Worm (Caenorhabditis elegans) whole organism, young adult: ENCODE measurements around the gene lex-1.

Experiments
- C06A6.2 ChIP-seq: fragments of 200-800 bp; sonication (Bioruptor generic); conservative IDR thresholded peaks from 2 replicates; pipeline ENCODE4 v1.3.6; 2022; ENCODE audit warnings: missing genetic modification characterization, missing compliant biosample characterization
- F37B4.10 ChIP-seq: fragments of 200-800 bp; sonication (Bioruptor generic); IDR thresholded peaks from 2 replicates; pipeline ENCODE4 v1.3.6; 2022; ENCODE audit warnings: missing genetic modification characterization, missing compliant biosample characterization
- F39B2.1 ChIP-seq: fragments of 200-800 bp; sonication (Bioruptor generic); IDR thresholded peaks from 2 replicates; pipeline ENCODE4 v1.3.6; 2022; ENCODE audit warnings: missing genetic modification reagents, missing genetic modification characterization, missing compliant biosample characterization
- F55B11.4 ChIP-seq: sonication (generic microtip); optimal IDR thresholded peaks from 2 replicates; lab custom pipeline; 2016; ENCODE audit warnings: missing compliant biosample characterization, missing genetic modification characterization, borderline replicate concordance; ENCODE audit not compliant: insufficient read depth
- K11D2.4 ChIP-seq: fragments of 200-800 bp; sonication (Bioruptor generic); IDR thresholded peaks from 2 replicates; pipeline ENCODE4 v1.3.6; 2022; ENCODE audit warnings: missing genetic modification reagents, missing genetic modification characterization, missing compliant biosample characterization
- T26A5.8 ChIP-seq: sonication (generic microtip); optimal IDR thresholded peaks from 2 replicates; lab custom pipeline; 2016; ENCODE audit warnings: missing genetic modification characterization, missing compliant biosample characterization
- ZK185.1 ChIP-seq: sonication (generic microtip); optimal IDR thresholded peaks from 2 replicates; lab custom pipeline; 2016; ENCODE audit warnings: mild to moderate bottlenecking, missing genetic modification characterization, missing compliant biosample characterization; ENCODE audit not compliant: poor library complexity, severe bottlenecking
- ama-1 ChIP-seq, 3 experiments: fragments of 150-350 bp in 1 of 3; sonication (generic microtip) in 2 of 3; optimal IDR thresholded peaks; 2 replicates each; lab custom pipeline; 2014 to 2018; ENCODE audit warnings: missing biosample characterization in 2 of 3, missing genetic modification characterization in 2 of 3, missing genetic modification reagents in 2 of 3
- atf-7 ChIP-seq: sonication (generic microtip); optimal IDR thresholded peaks from 2 replicates; lab custom pipeline; 2017; ENCODE audit warnings: mild to moderate bottlenecking, missing genetic modification characterization, missing compliant biosample characterization
- bed-1 ChIP-seq: fragments of 200-800 bp; sonication (Bioruptor generic); IDR thresholded peaks from 2 replicates; pipeline ENCODE4 v1.3.6; 2022; ENCODE audit warnings: missing genetic modification reagents, missing genetic modification characterization, missing compliant biosample characterization
- cebp-2 ChIP-seq: fragments of 200-800 bp; sonication (Bioruptor generic); IDR thresholded peaks from 2 replicates; pipeline ENCODE4 v1.3.6; 2022; ENCODE audit warnings: missing genetic modification characterization, missing compliant biosample characterization
- ceh-100 ChIP-seq: fragments of 200-800 bp; sonication (Bioruptor generic); IDR thresholded peaks from 2 replicates; pipeline ENCODE4 v1.3.6; 2022; ENCODE audit warnings: missing genetic modification reagents, missing genetic modification characterization, missing compliant biosample characterization
- ceh-58 ChIP-seq: fragments of 200-800 bp; sonication (Bioruptor generic); IDR thresholded peaks from 2 replicates; pipeline ENCODE4 v1.3.6; 2022; ENCODE audit warnings: missing genetic modification characterization, missing compliant biosample characterization
- die-1 ChIP-seq: sonication (generic microtip); optimal IDR thresholded peaks from 2 replicates; lab custom pipeline; 2016; ENCODE audit warnings: missing genotype, mild to moderate bottlenecking, missing genetic modification characterization, missing compliant biosample characterization
- dpff-1 ChIP-seq: sonication (generic microtip); optimal IDR thresholded peaks from 2 replicates; lab custom pipeline; 2017; ENCODE audit warnings: mild to moderate bottlenecking, missing genetic modification characterization, missing compliant biosample characterization
- dpl-1 ChIP-seq: fragments of 150-350 bp; optimal IDR thresholded peaks from 2 replicates; lab custom pipeline; 2014; ENCODE audit warnings: missing biosample characterization, missing genetic modification reagents, missing genetic modification characterization
- efl-1 ChIP-seq: fragments of 150-350 bp; optimal IDR thresholded peaks from 2 replicates; lab custom pipeline; 2014; ENCODE audit warnings: missing biosample characterization, missing genetic modification reagents, missing genetic modification characterization
- ekl-4 ChIP-seq: fragments of 200-800 bp; sonication (Bioruptor generic); IDR thresholded peaks from 2 replicates; pipeline ENCODE4 v1.3.6; 2022; ENCODE audit warnings: missing genetic modification reagents, missing genetic modification characterization, missing compliant biosample characterization
- fkh-3 ChIP-seq: sonication (generic microtip); optimal IDR thresholded peaks from 2 replicates; lab custom pipeline; 2016; ENCODE audit warnings: mild to moderate bottlenecking, missing genetic modification characterization, missing compliant biosample characterization
- gei-17 ChIP-seq: fragments of 200-800 bp; sonication (Bioruptor generic); optimal IDR thresholded peaks from 2 replicates; lab custom pipeline; 2018; ENCODE audit warnings: mild to moderate bottlenecking, missing genetic modification characterization, missing compliant biosample characterization
- him-1 ChIP-seq: sonication (generic microtip); optimal IDR thresholded peaks from 2 replicates; lab custom pipeline; 2016; ENCODE audit warnings: missing genotype, missing genetic modification reagents, missing genetic modification characterization, missing compliant biosample characterization
- hmg-1.2 ChIP-seq: fragments of 200-800 bp; sonication (Bioruptor generic); IDR thresholded peaks from 2 replicates; pipeline ENCODE4 v1.3.6; 2022; ENCODE audit warnings: missing genetic modification reagents, missing genetic modification characterization, missing compliant biosample characterization
- hsf-1 ChIP-seq: fragments of 200-800 bp; sonication (Bioruptor generic); IDR thresholded peaks from 2 replicates; pipeline ENCODE4 v1.3.6; 2022; ENCODE audit warnings: missing genetic modification reagents, missing genetic modification characterization, missing compliant biosample characterization
- lin-54 ChIP-seq: fragments of 200-800 bp; sonication (Bioruptor generic); optimal IDR thresholded peaks from 2 replicates; lab custom pipeline; 2018; ENCODE audit warnings: mild to moderate bottlenecking, missing genetic modification characterization, missing compliant biosample characterization
- lsl-1 ChIP-seq: fragments of 200-800 bp; sonication (Bioruptor generic); optimal IDR thresholded peaks from 2 replicates; lab custom pipeline; 2018; ENCODE audit warnings: mild to moderate bottlenecking, missing genetic modification characterization, moderate library complexity, missing compliant biosample characterization
- lsy-27 ChIP-seq: sonication (generic microtip); optimal IDR thresholded peaks from 2 replicates; lab custom pipeline; 2017; ENCODE audit warnings: missing genetic modification characterization, mild to moderate bottlenecking, missing compliant biosample characterization, antibody characterized with exemption, missing genotype, borderline replicate concordance; ENCODE audit not compliant: insufficient read depth
- madf-3 ChIP-seq: fragments of 200-800 bp; sonication (Bioruptor generic); IDR thresholded peaks from 2 replicates; pipeline ENCODE4 v1.3.6; 2022; ENCODE audit warnings: missing genetic modification reagents, missing genetic modification characterization, missing compliant biosample characterization
- mcd-1 ChIP-seq: fragments of 200-800 bp; sonication (Bioruptor generic); IDR thresholded peaks from 2 replicates; pipeline ENCODE4 v1.3.6; 2022; ENCODE audit warnings: missing genetic modification reagents, missing genetic modification characterization, missing compliant biosample characterization
- mxl-1 ChIP-seq: sonication (generic microtip); optimal IDR thresholded peaks from 2 replicates; lab custom pipeline; 2016; ENCODE audit warnings: missing genetic modification characterization, missing compliant biosample characterization
- rpc-1 ChIP-seq, 2 experiments: fragments of 150-350 bp in 1 of 2; sonication (generic microtip) in 1 of 2; optimal IDR thresholded peaks; 2 replicates each; lab custom pipeline; 2014 to 2018; ENCODE audit warnings: missing biosample characterization in 1 of 2, missing genetic modification characterization in 1 of 2, missing genetic modification reagents in 1 of 2, missing genotype in 1 of 2
- sdz-38 ChIP-seq: sonication (generic microtip); optimal IDR thresholded peaks from 2 replicates; lab custom pipeline; 2016; ENCODE audit warnings: missing genotype, missing genetic modification characterization, missing compliant biosample characterization
- snpc-1.1 ChIP-seq: sonication (generic microtip); optimal IDR thresholded peaks from 2 replicates; lab custom pipeline; 2017; ENCODE audit warnings: missing genetic modification characterization, mild to moderate bottlenecking, missing compliant biosample characterization, antibody characterized with exemption, moderate library complexity, missing genotype, missing genetic modification reagents; ENCODE audit not compliant: insufficient read depth
- snpc-4 ChIP-seq, 5 experiments: fragments of 150-350 bp in 1 of 5; sonication (generic microtip) in 4 of 5; optimal IDR thresholded peaks; 2 replicates each; lab custom pipeline; 2014 to 2018; ENCODE audit warnings: missing genetic modification characterization in 5 of 5, missing biosample characterization in 3 of 5, antibody characterized with exemption in 2 of 5, mild to moderate bottlenecking in 2 of 5, missing compliant biosample characterization in 2 of 5, missing genotype in 2 of 5, moderate library complexity in 2 of 5, missing genetic modification reagents in 1 of 5
- tbp1 ChIP-seq: fragments of 200-800 bp; sonication (Bioruptor generic); optimal IDR thresholded peaks from 2 replicates; lab custom pipeline; 2018; ENCODE audit warnings: mild to moderate bottlenecking, missing genetic modification characterization, missing compliant biosample characterization
- tbx-9 ChIP-seq: sonication (generic microtip); optimal IDR thresholded peaks from 2 replicates; lab custom pipeline; 2016; ENCODE audit warnings: borderline replicate concordance, missing genetic modification characterization, inconsistent platforms, missing compliant biosample characterization
- unc-130 ChIP-seq: sonication (generic microtip); optimal IDR thresholded peaks from 2 replicates; lab custom pipeline; 2016; ENCODE audit warnings: missing genetic modification reagents, missing genetic modification characterization, missing compliant biosample characterization
- zfh-2 ChIP-seq: fragments of 200-800 bp; sonication (Bioruptor generic); conservative IDR thresholded peaks from 2 replicates; pipeline ENCODE4 v1.3.6; 2022; ENCODE audit warnings: missing genetic modification reagents, missing genetic modification characterization, missing compliant biosample characterization
- ztf-26 ChIP-seq: sonication (generic microtip); optimal IDR thresholded peaks from 2 replicates; lab custom pipeline; 2017; ENCODE audit warnings: missing genetic modification characterization, missing compliant biosample characterization
- ztf-3 ChIP-seq: fragments of 200-800 bp; sonication (Bioruptor generic); optimal IDR thresholded peaks from 2 replicates; lab custom pipeline; 2018; ENCODE audit warnings: mild to moderate bottlenecking, missing genetic modification characterization, missing compliant biosample characterization
- ztf-6 ChIP-seq: fragments of 200-800 bp; sonication (Bioruptor generic); IDR thresholded peaks from 2 replicates; pipeline ENCODE4 v1.3.6; 2022; ENCODE audit warnings: missing genetic modification reagents, missing genetic modification characterization, missing compliant biosample characterization

Gene lex-1

DNA sequence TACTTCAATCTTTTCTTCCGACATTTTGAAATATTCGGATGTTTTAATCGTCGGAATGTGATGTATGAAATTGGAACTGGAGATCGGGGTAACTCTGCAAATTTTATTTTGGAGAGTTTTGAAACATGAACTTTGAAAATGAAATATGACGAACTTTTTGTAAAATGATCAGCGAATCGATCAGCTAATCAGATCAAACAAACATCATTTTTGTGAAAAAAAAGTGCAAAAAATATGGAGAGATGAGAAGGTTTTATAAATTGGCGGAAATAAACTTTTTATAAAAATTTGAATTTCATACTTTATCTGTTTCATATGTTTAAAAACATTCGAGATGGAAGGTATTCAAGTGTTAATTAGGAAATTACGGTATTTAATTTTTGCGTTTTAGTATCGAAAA, 32.2 kb downstream of the lex-1 start, which contains the start of gene dlc-2:
Gene dlc-2, minus strand, starts transcription at position 101 of the 400 bp plus-strand sequence.
- TF ChIP-seq T26A5.8, result no peak
- no peak for TF ChIP-seq F55B11.4 (tag; lab: Kevin White, UChicago)
- no peak for TF ChIP-seq cebp-2 (GFP tag; lab: Robert Waterston, UW)
- TF ChIP-seq ama-1 (optimal IDR thresholded peaks at IDR 0.05; lab: Kevin White, UChicago), result no peak
- no peak for TF ChIP-seq ama-1 (GFP tag; optimal IDR thresholded peaks at IDR 0.05; lab: Kevin White, UChicago)
- no peak for TF ChIP-seq tbx-9
- TF ChIP-seq F37B4.10 (GFP tag; lab: Robert Waterston, UW), result no peak
- no peak for TF ChIP-seq lin-54 (GFP tag; lab: Kevin White, UChicago)
- no peak for TF ChIP-seq zfh-2 (GFP tag; lab: Robert Waterston, UW)
- TF ChIP-seq ztf-6 (GFP tag; lab: Robert Waterston, UW), result no peak
- TF ChIP-seq mxl-1 (tag; lab: Kevin White, UChicago), result no peak
- TF ChIP-seq him-1 (tag; lab: Kevin White, UChicago), result no peak
- no peak for TF ChIP-seq rpc-1 (optimal IDR thresholded peaks at IDR 0.05; lab: Kevin White, UChicago)
- no peak for TF ChIP-seq rpc-1 (tag; optimal IDR thresholded peaks at IDR 0.05; lab: Kevin White, UChicago)
- TF ChIP-seq ceh-100 (GFP tag; lab: Robert Waterston, UW), result no peak
- no peak for TF ChIP-seq die-1 (tag; lab: Kevin White, UChicago)
- TF ChIP-seq unc-130 (GFP tag; lab: Kevin White, UChicago), result no peak
- no peak for TF ChIP-seq dpl-1
- no peak for TF ChIP-seq ekl-4

- no peak for TF ChIP-seq fkh-3
- TF ChIP-seq K11D2.4 (GFP tag; lab: Robert Waterston, UW), result no peak
- TF ChIP-seq ceh-58, result no peak
- no peak for TF ChIP-seq dpff-1 (tag; lab: Kevin White, UChicago)
- no peak for TF ChIP-seq sdz-38 (tag; lab: Kevin White, UChicago)
- no peak for TF ChIP-seq F37B4.10 (GFP tag; lab: Robert Waterston, UW)
- no peak for TF ChIP-seq mcd-1 (GFP tag; lab: Robert Waterston, UW)
Measured at ce11 chrIV:12113056-12113455, 33.8 kb downstream of the lex-1 start.

- TF ChIP-seq madf-3 (GFP tag; lab: Robert Waterston, UW), result no peak
- TF ChIP-seq cebp-2 (GFP tag; lab: Robert Waterston, UW), result 0 out of 2 replicates have a peak, but pooled peaks have one; percentile 23
- TF ChIP-seq hmg-1.2 (GFP tag; lab: Robert Waterston, UW), result peak; percentile 66
Measured at ce11 chrIV:12114498-12114897, 35.2 kb downstream of the lex-1 start.

DNA sequence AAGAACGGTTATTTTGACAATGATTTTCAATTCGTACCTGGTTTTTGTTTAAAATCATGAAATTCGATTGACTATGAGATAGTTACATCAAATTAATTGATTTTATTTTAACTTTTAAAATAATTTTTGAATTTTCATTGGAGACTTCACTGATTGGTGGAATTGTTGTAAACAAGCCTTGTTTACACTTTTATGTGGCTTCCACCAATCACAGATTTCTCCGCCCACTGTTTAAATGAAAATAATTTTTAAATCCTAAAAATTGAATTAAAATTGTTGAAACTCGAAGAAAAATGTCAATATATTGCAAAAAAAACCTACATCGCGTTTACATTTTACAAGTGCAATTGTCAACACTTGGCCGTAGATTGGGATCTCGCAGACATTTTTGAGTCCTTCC, 41.3 kb downstream of the lex-1 start:
- TF ChIP-seq lsy-27 (no peak), snpc-4 (GFP tag; optimal IDR thresholded peaks at IDR 0.05; lab: Kevin White, UChicago) (no peak), snpc-4 (tag; optimal IDR thresholded peaks at IDR 0.05; lab: Kevin White, UChicago) (no peak), ztf-6 (GFP tag; lab: Robert Waterston, UW) (no peak), atf-7 (tag; lab: Kevin White, UChicago) (no peak), bed-1 (no peak), C06A6.2 (GFP tag; lab: Robert Waterston, UW) (no peak), sdz-38 (tag; lab: Kevin White, UChicago) (no peak), hsf-1 (GFP tag; lab: Robert Waterston, UW) (no peak)

ce11 chrIV:12121076-12121475, 41.8 kb downstream of the lex-1 start, which contains the start of the genes ddb-1 and M18.6:
Gene ddb-1, minus strand, starts transcription at chrIV:12121165.
Gene M18.6, plus strand, starts transcription at chrIV:12121310.
- no peak for TF ChIP-seq ztf-26
- no peak for TF ChIP-seq snpc-4 (GFP tag; optimal IDR thresholded peaks at IDR 0.05; lab: Kevin White, UChicago)
- peak in 2 of 4 experiments; percentile 33 to 42 for TF ChIP-seq snpc-4 (tag; optimal IDR thresholded peaks at IDR 0.05; lab: Kevin White, UChicago)
- peak; percentile 52 for TF ChIP-seq lsl-1 (GFP tag; lab: Kevin White, UChicago)
- TF ChIP-seq snpc-1.1, result peak; percentile 5
- TF ChIP-seq lsy-27, result no peak
- no peak for TF ChIP-seq sdz-38 (tag; lab: Kevin White, UChicago)
- TF ChIP-seq ztf-3, result no peak
- TF ChIP-seq F39B2.1 (GFP tag; lab: Robert Waterston, UW), result no peak
- TF ChIP-seq gei-17 (GFP tag; lab: Kevin White, UChicago), result no peak
- TF ChIP-seq ZK185.1 (tag; lab: Kevin White, UChicago), result no peak
- peak; percentile 56 for TF ChIP-seq dpl-1
- TF ChIP-seq efl-1 (GFP tag; lab: Kevin White, UChicago), result peak; percentile 77
- TF ChIP-seq zfh-2 (GFP tag; lab: Robert Waterston, UW), result no peak
- TF ChIP-seq tbp1 (GFP tag; lab: Kevin White, UChicago), result peak; percentile 7
